Worm (Caenorhabditis elegans): Measurements from ENCODE around the gene twk-13.

- TF ChIP-seq unc-39 (tag; optimal IDR thresholded peaks at IDR 0.05) (peak; percentile 92), snpc-4 (tag; optimal IDR thresholded peaks at IDR 0.05) (no peak), nhr-28 (tag; optimal IDR thresholded peaks at IDR 0.05) (peak; percentile 97)
Measured at ce11 chrV:12303453-12304077, 34.2 kb downstream of the twk-13 start.

Measured in whole organism, mixed stage, embryonic.